Worm (Caenorhabditis elegans): ENCODE measurements around the gene sec-3.

DNA sequence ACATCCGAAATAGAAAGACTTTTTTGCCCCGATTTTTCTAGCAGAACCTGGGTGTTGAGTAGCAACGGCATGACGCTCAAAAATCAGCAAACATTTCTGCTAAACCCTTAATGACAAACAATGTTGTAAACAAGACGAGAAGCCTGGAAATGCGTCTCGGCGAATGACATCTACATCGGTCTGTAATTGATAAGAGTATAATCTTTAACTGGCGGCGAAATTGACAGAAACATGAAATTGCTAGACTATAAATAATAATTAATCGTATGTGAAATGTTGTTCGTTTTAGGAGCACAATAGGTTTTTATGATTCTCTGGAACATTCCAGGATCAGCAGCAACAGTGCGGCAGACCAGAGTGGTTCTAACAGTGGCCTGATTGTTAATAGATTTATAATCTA lies 42.1 kb upstream of the sec-3 start:
- TF ChIP-seq nfya-1 (tag; optimal IDR thresholded peaks at IDR 0.05; ENCODE audit: insufficient read depth) (no peak), tbx-2 (tag; optimal IDR thresholded peaks at IDR 0.05) (no peak), zag-1 (tag; optimal IDR thresholded peaks at IDR 0.05) (no peak), ceh-16 (tag; optimal IDR thresholded peaks at IDR 0.05) (no peak), nhr-11 (tag; optimal IDR thresholded peaks at IDR 0.05) (no peak), ama-1 (optimal IDR thresholded peaks at IDR 0.05) (no peak), egl-27 (tag; optimal IDR thresholded peaks at IDR 0.05) (no peak), ceh-82 (tag; optimal IDR thresholded peaks at IDR 0.05) (no peak), unc-62 (GFP tag; optimal IDR thresholded peaks at IDR 0.05) (no peak), elt-3 (tag; optimal IDR thresholded peaks at IDR 0.05) (no peak), nhr-25 (tag; optimal IDR thresholded peaks at IDR 0.05) (no peak)

Measured in whole organism, L3 larva.